Worm (Caenorhabditis elegans): Measurements from ENCODE around the gene misc-1.

- TF ChIP-seq fkh-2 (tag; optimal IDR thresholded peaks at IDR 0.05) (no peak), nhr-67 (tag; optimal IDR thresholded peaks at IDR 0.05) (no peak), ceh-82 (tag; optimal IDR thresholded peaks at IDR 0.05) (no peak)
These were observed 46.0 kb downstream of the misc-1 start, which contains the start of gene cbn-1 for ce11 chrII:332419-332818.

Measured in whole organism, L3 larva.